Worm (Caenorhabditis elegans) whole organism, mixed stage, embryonic: ENCODE data around the gene T14G8.3.

Experiments used
- M03D4.4 ChIP-seq: sonication (generic microtip); optimal IDR thresholded peaks from 2 replicates; lab custom pipeline; 2017; ENCODE audit warnings: mild to moderate bottlenecking, missing genetic modification characterization, missing compliant biosample characterization
- bed-3 ChIP-seq: fragments of 200-800 bp; sonication (Bioruptor generic); optimal IDR thresholded peaks from 3 replicates; lab custom pipeline; 2018; ENCODE audit warnings: mild to moderate bottlenecking, missing genetic modification characterization, moderate library complexity, missing compliant biosample characterization
- blmp-1 ChIP-seq: fragments of 150-350 bp; optimal IDR thresholded peaks from 2 replicates; lab custom pipeline; 2014; ENCODE audit warnings: missing biosample characterization, missing genetic modification characterization
- ceh-39 ChIP-seq: fragments of 150-350 bp; optimal IDR thresholded peaks from 2 replicates; lab custom pipeline; 2014; ENCODE audit warnings: missing biosample characterization, missing genetic modification characterization
- ceh-43 ChIP-seq: fragments of 200-800 bp; sonication (Bioruptor generic); optimal IDR thresholded peaks from 2 replicates; lab custom pipeline; 2018; ENCODE audit warnings: mild to moderate bottlenecking, missing genetic modification characterization, moderate library complexity, missing compliant biosample characterization
- ceh-83 ChIP-seq: fragments of 200-800 bp; sonication (Bioruptor generic); optimal IDR thresholded peaks from 2 replicates; lab custom pipeline; 2018; ENCODE audit warnings: mild to moderate bottlenecking, missing genetic modification characterization, missing compliant biosample characterization
- ces-1 ChIP-seq: fragments of 150-350 bp; optimal IDR thresholded peaks from 2 replicates; lab custom pipeline; 2014; ENCODE audit warnings: missing biosample characterization, missing genetic modification reagents, missing genetic modification characterization
- cnd-1 ChIP-seq: fragments of 200-800 bp; sonication (Bioruptor generic); optimal IDR thresholded peaks from 2 replicates; lab custom pipeline; 2018; ENCODE audit warnings: mild to moderate bottlenecking, missing genetic modification characterization, missing compliant biosample characterization
- elt-1 ChIP-seq: sonication (generic microtip); optimal IDR thresholded peaks from 2 replicates; lab custom pipeline; 2017; ENCODE audit warnings: missing genetic modification characterization, mild to moderate bottlenecking, missing compliant biosample characterization, antibody characterized with exemption, moderate library complexity, borderline replicate concordance; ENCODE audit not compliant: insufficient read depth
- elt-3 ChIP-seq: fragments of 150-350 bp; optimal IDR thresholded peaks from 2 replicates; lab custom pipeline; 2014; ENCODE audit warnings: missing biosample characterization, missing genetic modification characterization
- flh-1 ChIP-seq: fragments of 200-800 bp; sonication (Bioruptor generic); optimal IDR thresholded peaks from 2 replicates; lab custom pipeline; 2018; ENCODE audit warnings: mild to moderate bottlenecking, missing genetic modification characterization, moderate library complexity, missing compliant biosample characterization
- ham-2 ChIP-seq: fragments of 200-800 bp; sonication (Bioruptor generic); optimal IDR thresholded peaks from 2 replicates; lab custom pipeline; 2018; ENCODE audit warnings: mild to moderate bottlenecking, missing genetic modification characterization, missing compliant biosample characterization
- hlh-1 ChIP-seq: fragments of 150-350 bp; optimal IDR thresholded peaks from 2 replicates; lab custom pipeline; 2014; ENCODE audit warnings: missing biosample characterization, missing genetic modification reagents, missing genetic modification characterization
- lin-13 ChIP-seq: fragments of 150-350 bp; optimal IDR thresholded peaks from 2 replicates; lab custom pipeline; 2014; ENCODE audit warnings: missing biosample characterization, missing genetic modification characterization
- lin-32 ChIP-seq: fragments of 200-800 bp; sonication (Bioruptor generic); optimal IDR thresholded peaks from 2 replicates; lab custom pipeline; 2018; ENCODE audit warnings: mild to moderate bottlenecking, missing genetic modification characterization, missing compliant biosample characterization
- lsy-2 ChIP-seq: fragments of 150-350 bp; optimal IDR thresholded peaks from 2 replicates; lab custom pipeline; 2014; ENCODE audit warnings: missing biosample characterization, missing genetic modification characterization
- mab-5 ChIP-seq: fragments of 150-350 bp; optimal IDR thresholded peaks from 2 replicates; lab custom pipeline; 2014; ENCODE audit warnings: missing biosample characterization, missing genetic modification characterization
- mep-1 ChIP-seq: fragments of 150-350 bp; optimal IDR thresholded peaks from 2 replicates; lab custom pipeline; 2017; ENCODE audit warnings: missing biosample characterization, missing genetic modification reagents, missing genetic modification characterization, inconsistent platforms
- mls-2 ChIP-seq: sonication (generic microtip); optimal IDR thresholded peaks from 2 replicates; lab custom pipeline; 2016; ENCODE audit warnings: mild to moderate bottlenecking, missing genetic modification characterization, moderate library complexity, missing compliant biosample characterization
- nhr-12 ChIP-seq: fragments of 150-350 bp; optimal IDR thresholded peaks from 2 replicates; lab custom pipeline; 2014; ENCODE audit warnings: missing biosample characterization, missing genetic modification characterization
- nhr-2 ChIP-seq: fragments of 150-350 bp; optimal IDR thresholded peaks from 2 replicates; lab custom pipeline; 2014; ENCODE audit warnings: missing biosample characterization, missing genetic modification characterization
- nhr-237 ChIP-seq: fragments of 150-350 bp; optimal IDR thresholded peaks from 2 replicates; lab custom pipeline; 2014; ENCODE audit warnings: missing biosample characterization, missing genetic modification characterization
- nhr-28 ChIP-seq: fragments of 150-350 bp; optimal IDR thresholded peaks from 2 replicates; lab custom pipeline; 2014; ENCODE audit warnings: missing biosample characterization, missing genetic modification characterization
- nhr-76 ChIP-seq: sonication (generic microtip); optimal IDR thresholded peaks from 2 replicates; lab custom pipeline; 2017; ENCODE audit warnings: missing biosample characterization, missing genetic modification characterization
- sem-2 ChIP-seq: fragments of 200-800 bp; sonication (Bioruptor generic); optimal IDR thresholded peaks from 2 replicates; lab custom pipeline; 2018; ENCODE audit warnings: mild to moderate bottlenecking, missing genetic modification characterization, missing compliant biosample characterization
- snpc-4 ChIP-seq: fragments of 150-350 bp; optimal IDR thresholded peaks from 2 replicates; lab custom pipeline; 2014; ENCODE audit warnings: missing biosample characterization, missing genetic modification characterization
- sptf-1 ChIP-seq: sonication (generic microtip); optimal IDR thresholded peaks from 2 replicates; lab custom pipeline; 2017; ENCODE audit warnings: mild to moderate bottlenecking, missing genetic modification characterization, moderate library complexity, missing compliant biosample characterization
- tbx-8 ChIP-seq: fragments of 200-800 bp; sonication (Bioruptor generic); optimal IDR thresholded peaks from 2 replicates; lab custom pipeline; 2018; ENCODE audit warnings: mild to moderate bottlenecking, missing genetic modification characterization, moderate library complexity, missing compliant biosample characterization
- unc-120 ChIP-seq: sonication (generic microtip); optimal IDR thresholded peaks from 2 replicates; lab custom pipeline; 2017; ENCODE audit warnings: missing genetic modification characterization, missing compliant biosample characterization; ENCODE audit not compliant: poor library complexity, severe bottlenecking
- unc-62 ChIP-seq: fragments of 150-350 bp; optimal IDR thresholded peaks from 2 replicates; lab custom pipeline; 2014; ENCODE audit warnings: missing biosample characterization, missing genetic modification reagents, missing genetic modification characterization
- zip-8 ChIP-seq: fragments of 150-350 bp; optimal IDR thresholded peaks from 2 replicates; lab custom pipeline; 2014; ENCODE audit warnings: missing biosample characterization, missing genetic modification characterization
- ztf-11 ChIP-seq: fragments of 150-350 bp; optimal IDR thresholded peaks from 2 replicates; lab custom pipeline; 2014; ENCODE audit warnings: missing biosample characterization, missing genetic modification characterization

The T14G8.3 gene

DNA sequence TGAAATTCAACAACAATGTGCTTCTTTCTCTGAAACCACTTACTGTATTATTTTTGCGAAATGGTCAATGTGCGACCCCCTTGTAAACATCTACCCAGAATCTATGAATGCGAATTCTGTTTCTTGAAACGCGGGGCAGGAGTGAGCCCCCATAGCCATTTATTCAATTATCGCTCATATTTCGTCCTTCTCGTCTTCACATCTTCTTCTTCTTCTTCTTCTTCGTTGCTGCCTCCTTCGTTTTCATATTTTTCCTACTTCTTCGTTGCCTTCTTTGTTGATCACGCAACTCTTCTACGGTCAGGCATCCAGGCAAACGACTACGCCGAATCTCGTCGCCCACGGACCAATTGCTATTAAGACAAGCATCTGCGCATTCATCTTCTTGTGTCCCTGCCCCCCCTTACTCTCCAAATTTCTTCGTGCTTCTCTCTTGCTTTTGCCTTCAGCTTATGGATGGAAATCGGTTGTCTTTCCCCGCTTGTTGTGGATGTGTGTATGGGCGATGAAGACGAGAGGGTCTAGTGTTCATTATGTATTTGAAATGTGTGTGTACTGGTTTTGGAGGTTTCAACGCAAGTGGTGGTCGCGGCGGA is 41.1 kb downstream of the T14G8.3 start:
- TF ChIP-seq mab-5 (tag; lab: Kevin White, UChicago) (no peak), sptf-1 (peak; percentile 26), ces-1 (GFP tag; lab: Kevin White, UChicago) (peak; percentile 88)

DNA sequence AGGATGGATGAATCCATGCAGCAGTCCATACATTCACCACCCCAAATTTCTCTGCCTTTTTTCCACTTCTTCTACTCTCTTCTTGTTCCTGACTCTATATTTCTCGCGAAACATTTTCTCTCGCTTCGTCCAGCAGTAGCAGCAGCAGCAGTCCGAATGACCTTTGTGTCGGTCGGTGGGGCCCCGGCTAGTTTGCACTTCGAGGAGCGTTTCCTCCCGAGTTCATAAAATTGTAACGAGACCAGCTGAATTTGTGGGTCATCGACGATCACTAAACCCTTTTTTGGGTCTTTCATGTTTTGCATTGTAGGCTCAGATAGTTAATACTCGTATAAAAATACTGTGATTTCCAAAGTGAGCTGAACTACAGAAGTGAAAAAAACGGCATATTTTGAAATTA is 42.8 kb downstream of the T14G8.3 start:
- TF ChIP-seq mab-5 (tag; lab: Kevin White, UChicago) (no peak), mep-1 (tag; lab: Kevin White, UChicago) (peak; percentile 39), mls-2 (no peak), ces-1 (GFP tag; lab: Kevin White, UChicago) (peak; percentile 2), lin-13 (tag; lab: Kevin White, UChicago) (no peak)

DNA sequence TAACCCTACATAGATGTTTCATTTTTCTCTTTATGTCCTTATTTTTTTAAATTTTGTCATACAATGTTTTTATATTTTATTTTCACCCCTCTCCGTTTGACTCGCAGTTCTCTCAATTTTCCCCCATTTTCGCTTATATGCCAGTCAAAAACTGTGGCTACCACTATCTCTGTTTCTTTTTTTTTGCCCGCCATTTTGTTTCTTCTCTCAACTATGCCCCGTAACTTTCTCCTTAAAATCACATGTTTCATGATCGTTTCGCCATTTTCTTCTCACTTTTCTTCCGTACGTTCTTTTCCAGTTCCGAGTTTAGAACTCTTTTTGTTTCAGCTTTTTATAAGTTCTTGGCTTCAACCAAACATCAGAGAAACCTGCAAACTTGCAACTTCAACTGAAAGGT is 46.5 kb downstream of the T14G8.3 start, which contains the start of gene pqn-18:
Gene pqn-18, plus strand, starts transcription at position 331 of the 400 bp plus-strand sequence.
- TF ChIP-seq blmp-1 (no peak), nhr-76 (tag; lab: Kevin White, UChicago) (no peak), bed-3 (GFP tag; lab: Kevin White, UChicago) (no peak), lsy-2 (tag; lab: Kevin White, UChicago) (no peak), nhr-12 (tag; lab: Kevin White, UChicago) (no peak), tbx-8 (GFP tag; lab: Kevin White, UChicago) (no peak), zip-8 (tag; lab: Kevin White, UChicago) (no peak), unc-62 (GFP tag; lab: Kevin White, UChicago) (no peak), elt-3 (no peak), mab-5 (tag; lab: Kevin White, UChicago) (no peak), lin-32 (GFP tag; lab: Kevin White, UChicago) (no peak), M03D4.4 (tag; lab: Kevin White, UChicago) (no peak), nhr-237 (tag; lab: Kevin White, UChicago) (no peak), unc-120 (no peak), cnd-1 (tag; lab: Kevin White, UChicago) (no peak), ham-2 (GFP tag; lab: Kevin White, UChicago) (no peak), mep-1 (tag; lab: Kevin White, UChicago) (no peak), ceh-83 (GFP tag; lab: Kevin White, UChicago) (no peak)

DNA sequence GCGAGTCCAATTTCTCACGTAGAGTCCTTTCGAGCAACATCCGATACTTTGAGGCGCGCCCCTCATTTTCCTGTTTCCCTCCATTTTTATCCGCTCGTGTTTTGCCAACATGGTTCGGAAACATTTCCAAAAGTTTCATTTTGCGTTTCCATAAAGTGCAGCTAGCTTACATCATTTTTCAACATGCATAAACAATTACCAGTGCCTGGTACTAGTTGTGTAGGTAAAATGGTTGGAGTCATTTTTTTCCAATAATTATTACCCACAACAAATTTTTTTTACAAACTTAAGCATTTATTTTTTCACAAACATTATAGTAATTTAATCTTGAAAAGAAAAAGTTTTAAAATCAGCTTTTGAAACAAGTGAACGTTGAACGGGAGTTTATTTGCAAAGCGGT is 47.7 kb downstream of the T14G8.3 start:
- no peak for TF ChIP-seq flh-1 (GFP tag; lab: Kevin White, UChicago)
- TF ChIP-seq M03D4.4 (tag; lab: Kevin White, UChicago), result no peak
- no peak for TF ChIP-seq sptf-1
- no peak for TF ChIP-seq hlh-1 (tag; lab: Kevin White, UChicago)
- TF ChIP-seq ham-2 (GFP tag; lab: Kevin White, UChicago), result no peak
- no peak for TF ChIP-seq mep-1 (tag; lab: Kevin White, UChicago)
- no peak for TF ChIP-seq ceh-39

DNA sequence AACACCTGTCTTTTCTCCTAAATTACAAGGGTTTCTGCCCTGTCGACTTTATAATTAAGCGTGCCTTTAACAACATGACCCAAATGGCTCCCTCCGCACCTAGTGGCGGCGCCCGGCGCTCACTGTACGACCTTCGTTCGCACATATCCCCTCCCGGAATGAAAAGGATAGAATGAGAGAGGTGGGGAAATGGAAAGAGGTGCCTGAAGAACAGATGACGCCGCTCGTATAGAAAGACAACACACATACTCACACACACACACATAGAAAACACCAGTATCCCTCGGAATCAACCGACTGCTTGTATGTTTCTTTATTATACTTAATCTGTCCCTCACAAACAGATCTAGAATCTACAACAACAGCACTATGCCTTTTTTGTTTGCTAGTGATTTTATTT is 48.9 kb downstream of the T14G8.3 start:
- TF ChIP-seq lin-13 (tag; lab: Kevin White, UChicago) (no peak), snpc-4 (tag; lab: Kevin White, UChicago) (no peak), hlh-1 (tag; lab: Kevin White, UChicago) (peak; percentile 85), unc-120 (peak; percentile 31)

DNA sequence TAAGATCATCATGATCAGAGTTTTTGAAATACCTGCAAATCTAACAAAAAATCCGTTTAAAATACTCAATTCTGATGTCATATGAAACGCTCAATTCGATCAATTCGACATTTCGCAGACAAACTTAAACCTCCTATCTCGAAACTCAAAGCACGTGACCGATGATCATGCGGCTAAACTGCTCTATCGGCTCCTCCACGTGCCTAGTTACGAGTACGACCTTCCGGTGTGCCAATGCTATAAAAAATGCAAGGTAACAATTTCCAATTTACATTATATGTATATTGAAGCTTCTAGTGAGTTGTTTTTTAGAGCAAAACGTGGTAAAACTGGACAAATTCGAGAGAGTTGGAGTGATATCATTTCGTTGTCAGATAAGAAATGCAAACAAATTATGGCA is 50.2 kb downstream of the T14G8.3 start:
- TF ChIP-seq snpc-4 (tag; lab: Kevin White, UChicago) (no peak), ceh-43 (GFP tag; lab: Kevin White, UChicago) (no peak), sem-2 (GFP tag; lab: Kevin White, UChicago) (no peak), nhr-28 (tag; lab: Kevin White, UChicago) (no peak), lin-32 (GFP tag; lab: Kevin White, UChicago) (no peak), nhr-2 (tag; lab: Kevin White, UChicago) (no peak), mls-2 (no peak), unc-120 (no peak), cnd-1 (tag; lab: Kevin White, UChicago) (no peak), ztf-11 (tag; lab: Kevin White, UChicago) (no peak), nhr-237 (tag; lab: Kevin White, UChicago) (no peak), ces-1 (GFP tag; lab: Kevin White, UChicago) (no peak), nhr-12 (tag; lab: Kevin White, UChicago) (no peak), lin-13 (tag; lab: Kevin White, UChicago) (no peak), elt-1 (tag; lab: Kevin White, UChicago) (no peak), blmp-1 (no peak), tbx-8 (GFP tag; lab: Kevin White, UChicago) (no peak), lsy-2 (tag; lab: Kevin White, UChicago) (no peak), nhr-76 (tag; lab: Kevin White, UChicago) (no peak)
